Worm (Caenorhabditis elegans): Measurements from ENCODE around the gene nit-1.

nit-1 gene

DNA sequence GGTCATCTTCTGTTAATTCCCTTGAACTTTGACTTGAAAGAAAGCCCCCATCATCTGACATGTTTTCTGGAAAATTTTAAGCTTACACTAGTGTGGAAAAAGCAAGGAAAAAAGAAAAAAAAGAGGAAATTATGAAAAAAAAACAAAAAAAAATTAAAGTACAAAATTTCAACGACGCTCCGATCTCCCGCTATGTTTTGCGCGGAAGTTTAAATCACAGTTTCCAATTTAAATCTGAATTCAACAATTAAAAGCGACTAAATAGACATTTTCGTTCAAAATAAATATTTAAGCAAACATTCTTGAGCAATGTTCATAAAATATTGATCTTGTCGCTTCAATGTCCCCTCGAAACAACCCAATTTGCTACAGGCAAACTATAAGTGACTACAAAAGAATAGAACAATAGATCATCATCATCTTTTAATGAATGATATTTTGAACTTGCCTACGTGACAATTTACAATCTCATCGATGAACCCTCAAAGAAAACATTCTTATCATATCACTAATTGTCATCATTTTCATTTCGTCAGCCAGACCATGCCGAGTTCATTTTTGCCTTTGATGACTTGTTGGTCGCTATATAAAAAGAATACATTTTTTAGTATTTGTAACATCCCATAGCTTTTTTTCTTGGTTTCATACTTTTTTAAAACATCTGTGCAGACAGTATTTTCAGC lies at the start of gene nit-1, which contains the start of gene metl-6:
nit-1 (plus strand) TSS at position 562 of the 683 bp plus-strand sequence.
metl-6 (minus strand) TSS at position 66 of the 683 bp plus-strand sequence.
- TF ChIP-seq madf-10 (tag; optimal IDR thresholded peaks at IDR 0.05) = no peak
- peak; percentile 48; the same call in 1 of the 2 replicates for TF ChIP-seq attf-3 (GFP tag; conservative IDR thresholded peaks at IDR 0.05)
- peak; percentile 10 for TF ChIP-seq lin-54 (GFP tag; optimal IDR thresholded peaks at IDR 0.05)
- TF ChIP-seq lin-35 (GFP tag; optimal IDR thresholded peaks at IDR 0.05) = peak in 1 of 3 experiments; percentile 10
- TF ChIP-seq cebp-1 (GFP tag; IDR thresholded peaks at IDR 0.05) = no peak
- no peak for TF ChIP-seq cebp-1 (tag; optimal IDR thresholded peaks at IDR 0.05)
- TF ChIP-seq chd-7 (tag; optimal IDR thresholded peaks at IDR 0.05) = no peak
- no peak for TF ChIP-seq zim-3 (tag; optimal IDR thresholded peaks at IDR 0.05)
- no peak for TF ChIP-seq nhr-179 (tag; optimal IDR thresholded peaks at IDR 0.05)

DNA sequence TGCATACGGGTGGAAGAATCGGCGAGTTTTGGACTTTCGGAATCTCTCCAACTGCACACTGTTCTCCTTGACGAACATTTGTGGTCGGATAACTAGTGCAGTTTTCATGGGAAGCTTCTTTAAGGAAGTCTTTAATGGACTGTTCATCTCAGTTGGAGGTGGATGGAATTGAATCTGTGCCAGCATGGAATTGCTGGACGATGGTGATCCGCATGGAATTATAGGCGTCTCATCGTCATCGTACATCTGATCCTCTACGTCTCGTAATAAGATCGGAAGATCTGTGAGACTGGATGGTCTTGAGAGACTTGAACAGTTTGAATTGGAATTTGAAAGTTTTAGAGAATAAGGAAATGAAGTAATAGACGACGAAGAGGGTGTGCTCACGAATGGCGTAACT lies 49.0 kb upstream of the nit-1 start:
- TF ChIP-seq ama-1 (optimal IDR thresholded peaks at IDR 0.05) = peak; percentile 5
- no peak for TF ChIP-seq ama-1 (GFP tag; optimal IDR thresholded peaks at IDR 0.05)
- no peak for TF ChIP-seq F52B5.7 (tag; optimal IDR thresholded peaks at IDR 0.05)

DNA sequence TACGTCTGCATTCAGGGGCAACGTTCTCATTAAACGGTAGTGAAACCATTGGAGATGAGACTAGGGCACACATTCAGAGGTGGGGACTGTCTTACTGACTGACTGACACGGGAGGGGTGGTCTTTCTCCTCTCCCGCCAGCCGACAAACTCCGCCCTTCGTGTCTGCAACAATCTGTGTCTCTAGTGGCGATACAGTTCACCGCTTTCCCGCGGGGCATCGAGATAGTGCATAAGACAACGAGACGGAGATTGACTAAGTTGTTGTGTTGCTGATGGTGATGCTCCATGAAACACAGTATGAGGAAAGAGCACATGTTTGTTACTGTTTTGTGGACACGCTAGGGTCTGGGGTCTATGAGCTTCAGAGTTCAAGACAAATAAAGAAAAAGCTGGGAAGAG lies 48.6 kb upstream of the nit-1 start:
- TF ChIP-seq tbp1 (GFP tag; optimal IDR thresholded peaks at IDR 0.05) = no peak
- TF ChIP-seq ceh-91 (GFP tag; IDR thresholded peaks at IDR 0.05) = no peak
- no peak for TF ChIP-seq snpc-4 (GFP tag; optimal IDR thresholded peaks at IDR 0.05)
- TF ChIP-seq snpc-4 (tag; optimal IDR thresholded peaks at IDR 0.05) = peak in 2 of 4 experiments; percentile 10 to 15
- no peak for TF ChIP-seq hmg-20 (GFP tag; IDR thresholded peaks at IDR 0.05)
- TF ChIP-seq attf-3 (GFP tag; conservative IDR thresholded peaks at IDR 0.05) = no peak
- no peak for TF ChIP-seq lsy-27 (tag; optimal IDR thresholded peaks at IDR 0.05; ENCODE audit: borderline replicate concordance, insufficient read depth)
- TF ChIP-seq nhr-80 (tag; optimal IDR thresholded peaks at IDR 0.05) = peak; percentile 74
- no peak for TF ChIP-seq T07F8.4 (tag; optimal IDR thresholded peaks at IDR 0.05)
- TF ChIP-seq hmg-1.2 (GFP tag; IDR thresholded peaks at IDR 0.05) = peak; percentile 46; the same call in 1 of the 2 replicates
- no peak for TF ChIP-seq lsl-1 (GFP tag; optimal IDR thresholded peaks at IDR 0.05)
- TF ChIP-seq tbx-9 (tag; optimal IDR thresholded peaks at IDR 0.05; ENCODE audit: borderline replicate concordance) = no peak
- TF ChIP-seq unc-62 (GFP tag; optimal IDR thresholded peaks at IDR 0.05) = no peak
- no peak for TF ChIP-seq cebp-1 (GFP tag; IDR thresholded peaks at IDR 0.05)
- TF ChIP-seq cebp-1 (tag; optimal IDR thresholded peaks at IDR 0.05) = peak; percentile 58
- no peak for TF ChIP-seq K12H6.12 (tag; optimal IDR thresholded peaks at IDR 0.05)
- TF ChIP-seq F57C9.4 (tag; optimal IDR thresholded peaks at IDR 0.05) = no peak
- TF ChIP-seq madf-6 (GFP tag; IDR thresholded peaks at IDR 0.05) = no peak
- TF ChIP-seq egrh-3 (GFP tag; IDR thresholded peaks at IDR 0.05) = 0 out of 2 replicates have a peak, but pooled peaks have one; percentile 5
- 0 out of 2 replicates have a peak, but pooled peaks have one; percentile 39 for TF ChIP-seq Y95B8A.8 (GFP tag; IDR thresholded peaks at IDR 0.05)
- peak; percentile 32 for TF ChIP-seq ceh-27 (GFP tag; optimal IDR thresholded peaks at IDR 0.05)
- TF ChIP-seq ztf-26 (tag; optimal IDR thresholded peaks at IDR 0.05) = no peak
- TF ChIP-seq Y53G8AR.9 (GFP tag; conservative IDR thresholded peaks at IDR 0.05) = no peak
- no peak for TF ChIP-seq snpc-1.1 (tag; optimal IDR thresholded peaks at IDR 0.05; ENCODE audit: insufficient read depth)
- TF ChIP-seq rcor-1 (GFP tag; IDR thresholded peaks at IDR 0.05) = no peak
- no peak for TF ChIP-seq nhr-90 (tag; optimal IDR thresholded peaks at IDR 0.05)
- TF ChIP-seq zfh-2 (GFP tag; conservative IDR thresholded peaks at IDR 0.05) = peak; percentile 90
- no peak for TF ChIP-seq tlf-1 (GFP tag; optimal IDR thresholded peaks at IDR 0.05)
- no peak for TF ChIP-seq dpl-1 (GFP tag; optimal IDR thresholded peaks at IDR 0.05)
- TF ChIP-seq repo-1 (tag; optimal IDR thresholded peaks at IDR 0.05) = no peak
- no peak for TF ChIP-seq ztf-22 (GFP tag; optimal IDR thresholded peaks at IDR 0.05)
- no peak for TF ChIP-seq F55B11.4 (tag; optimal IDR thresholded peaks at IDR 0.05; ENCODE audit: borderline replicate concordance, insufficient read depth)
- TF ChIP-seq lir-1 (GFP tag; conservative IDR thresholded peaks at IDR 0.05) = no peak
- no peak for TF ChIP-seq Y53F4B.3 (GFP tag; IDR thresholded peaks at IDR 0.05)
- peak; percentile 31 for TF ChIP-seq attf-5 (GFP tag; optimal IDR thresholded peaks at IDR 0.05)
- no peak for TF ChIP-seq B0336.3 (GFP tag; IDR thresholded peaks at IDR 0.05)

Measured in whole organism, young adult.